Worm (Caenorhabditis elegans): Measurements from ENCODE around the gene spin-3.

- TF ChIP-seq lin-35 (GFP tag; optimal IDR thresholded peaks at IDR 0.05), result no peak
- no peak for TF ChIP-seq nhr-77 (tag; optimal IDR thresholded peaks at IDR 0.05)
- TF ChIP-seq mef-2 (tag; optimal IDR thresholded peaks at IDR 0.05), result no peak
- TF ChIP-seq nhr-19 (GFP tag; conservative IDR thresholded peaks at IDR 0.05), result no peak
- TF ChIP-seq nhr-76 (tag; optimal IDR thresholded peaks at IDR 0.05), result no peak
- TF ChIP-seq lin-15B (tag; optimal IDR thresholded peaks at IDR 0.05), result no peak
Observed at ce11 chrX:13122191-13122590, 7.9 kb upstream of the spin-3 start, which contains the start of gene snx-17.
